Fruit fly (Drosophila melanogaster) whole organism, embryonic: ENCODE data around the gene CG12078.

Experiments
- Blimp-1 ChIP-seq: fragments of 200-800 bp; sonication (Bioruptor generic); optimal IDR thresholded peaks from 3 replicates; lab custom pipeline; 2018; ENCODE audit warnings: missing biosample characterization, missing genetic modification characterization, mild to moderate bottlenecking, moderate library complexity, missing genetic modification reagents
- CG10565 ChIP-seq: fragments of 200-800 bp; sonication (Bioruptor generic); optimal IDR thresholded peaks from 3 replicates; lab custom pipeline; 2016; ENCODE audit warnings: missing biosample characterization, mild to moderate bottlenecking, missing genetic modification characterization
- CG12219 ChIP-seq: fragments of 200-800 bp; sonication (Bioruptor generic); optimal IDR thresholded peaks from 3 replicates; lab custom pipeline; 2018; ENCODE audit warnings: missing biosample characterization, mild to moderate bottlenecking, missing genetic modification characterization
- CG14050 ChIP-seq: fragments of 200-800 bp; sonication (Bioruptor generic); IDR thresholded peaks from 3 replicates; pipeline ENCODE4 v1.3.6; 2022; ENCODE audit warnings: missing biosample characterization, missing genetic modification characterization
- CG1603 ChIP-seq: fragments of 200-800 bp; sonication (Bioruptor generic); optimal IDR thresholded peaks from 2 replicates; lab custom pipeline; 2019; ENCODE audit warnings: missing biosample characterization, mild to moderate bottlenecking, missing genetic modification characterization, moderate library complexity
- CG17328 ChIP-seq: fragments of 200-800 bp; sonication (Bioruptor generic); IDR thresholded peaks from 2 replicates; pipeline ENCODE4 v1.3.6; 2022; ENCODE audit warnings: missing biosample characterization, missing genetic modification characterization
- CG17829 ChIP-seq: fragments of 200-800 bp; optimal IDR thresholded peaks from 2 replicates; lab custom pipeline; 2019; ENCODE audit warnings: missing biosample characterization, mild to moderate bottlenecking, missing genetic modification characterization, moderate library complexity
- CG18599 ChIP-seq: fragments of 200-800 bp; sonication (Bioruptor generic); optimal IDR thresholded peaks from 3 replicates; lab custom pipeline; 2017; ENCODE audit warnings: missing biosample characterization, missing genetic modification characterization, mild to moderate bottlenecking, moderate library complexity, missing genetic modification reagents
- CG2678 ChIP-seq: fragments of 200-800 bp; sonication (Bioruptor generic); optimal IDR thresholded peaks from 3 replicates; lab custom pipeline; 2019; ENCODE audit warnings: missing biosample characterization, mild to moderate bottlenecking, missing genetic modification characterization, moderate library complexity
- CG31441 ChIP-seq: fragments of 200-800 bp; sonication (Bioruptor generic); IDR thresholded peaks from 2 replicates; pipeline ENCODE4 v1.3.6; 2022; ENCODE audit warnings: missing biosample characterization, missing genetic modification characterization
- CG3847 ChIP-seq: fragments of 200-800 bp; sonication (Bioruptor generic); IDR thresholded peaks from 2 replicates; pipeline ENCODE4 v1.3.6; 2022; ENCODE audit warnings: missing biosample characterization, missing genetic modification characterization
- CG4707 ChIP-seq: fragments of 200-800 bp; sonication (Bioruptor generic); optimal IDR thresholded peaks from 2 replicates; lab custom pipeline; 2018; ENCODE audit warnings: missing biosample characterization, mild to moderate bottlenecking, missing genetic modification characterization, moderate library complexity
- CG6854 ChIP-seq: fragments of 200-800 bp; sonication (Bioruptor generic); optimal IDR thresholded peaks from 3 replicates; lab custom pipeline; 2017; ENCODE audit warnings: missing biosample characterization, mild to moderate bottlenecking, missing genetic modification characterization
- CG7928 ChIP-seq: fragments of 200-800 bp; sonication (Bioruptor generic); optimal IDR thresholded peaks from 2 replicates; lab custom pipeline; 2017; ENCODE audit warnings: missing biosample characterization, mild to moderate bottlenecking, missing genetic modification characterization
- CG8281 ChIP-seq: fragments of 200-800 bp; sonication (Bioruptor generic); optimal IDR thresholded peaks from 2 replicates; lab custom pipeline; 2018; ENCODE audit warnings: missing biosample characterization, mild to moderate bottlenecking, missing genetic modification characterization, moderate library complexity
- CG9215 ChIP-seq: fragments of 200-800 bp; sonication (Bioruptor generic); IDR thresholded peaks from 2 replicates; pipeline ENCODE4 v1.3.6; 2022; ENCODE audit warnings: missing biosample characterization, missing genetic modification characterization
- CG9437 ChIP-seq: fragments of 200-800 bp; sonication (Bioruptor generic); optimal IDR thresholded peaks from 2 replicates; lab custom pipeline; 2018; ENCODE audit warnings: missing biosample characterization, mild to moderate bottlenecking, missing genetic modification characterization
- CG9727 ChIP-seq: fragments of 200-800 bp; sonication (Bioruptor generic); optimal IDR thresholded peaks from 3 replicates; lab custom pipeline; 2017; ENCODE audit warnings: missing biosample characterization, mild to moderate bottlenecking, missing genetic modification characterization
- Camta ChIP-seq: fragments of 200-800 bp; sonication (Bioruptor generic); optimal IDR thresholded peaks from 2 replicates; lab custom pipeline; 2016; ENCODE audit warnings: missing biosample characterization, missing genetic modification characterization
- D ChIP-seq, 2 experiments: fragments of 200-800 bp in 1 of 2; fragments of >200 bp in 1 of 2; sonication (Bioruptor generic) in 1 of 2; optimal IDR thresholded peaks; 2 replicates in 1 of 2; 3 replicates in 1 of 2; lab custom pipeline; 2017; ENCODE audit warnings: mild to moderate bottlenecking in 1 of 2, missing biosample characterization in 1 of 2, missing genetic modification characterization in 1 of 2, missing genetic modification reagents in 1 of 2
- D19A ChIP-seq: fragments of 200-800 bp; optimal IDR thresholded peaks from 3 replicates; lab custom pipeline; 2019; ENCODE audit warnings: missing biosample characterization, mild to moderate bottlenecking, missing genetic modification characterization, moderate library complexity
- ERR ChIP-seq: fragments of 200-800 bp; sonication (Bioruptor generic); optimal IDR thresholded peaks from 2 replicates; lab custom pipeline; 2016; ENCODE audit warnings: missing biosample characterization, missing genetic modification characterization
- GATAe ChIP-seq: fragments of 200-800 bp; sonication (Bioruptor generic); conservative IDR thresholded peaks from 2 replicates; pipeline ENCODE4 v1.3.6; 2022; ENCODE audit warnings: missing biosample characterization, missing genetic modification characterization
- HHEX ChIP-seq: fragments of 200-800 bp; sonication (Bioruptor generic); optimal IDR thresholded peaks from 3 replicates; lab custom pipeline; 2017; ENCODE audit warnings: missing biosample characterization, mild to moderate bottlenecking, missing genetic modification characterization, missing genetic modification reagents
- Jarid2 ChIP-seq: fragments of 200-800 bp; sonication (Bioruptor generic); optimal IDR thresholded peaks from 3 replicates; lab custom pipeline; 2017; ENCODE audit warnings: mild to moderate bottlenecking, missing biosample characterization, missing genetic modification reagents, missing genetic modification characterization
- Mad ChIP-seq: fragments of 200-800 bp; sonication (Bioruptor generic); optimal IDR thresholded peaks from 2 replicates; lab custom pipeline; 2016; ENCODE audit warnings: missing biosample characterization, missing genetic modification characterization
- Meics ChIP-seq: fragments of 200-800 bp; sonication (Bioruptor generic); optimal IDR thresholded peaks from 2 replicates; lab custom pipeline; 2017; ENCODE audit warnings: missing biosample characterization, mild to moderate bottlenecking, missing genetic modification characterization
- Mes4 ChIP-seq: fragments of 200-800 bp; sonication (Bioruptor generic); optimal IDR thresholded peaks from 2 replicates; lab custom pipeline; 2016; ENCODE audit warnings: missing biosample characterization, missing genetic modification characterization
- Ravus ChIP-seq: fragments of 200-800 bp; sonication (Bioruptor generic); IDR thresholded peaks from 2 replicates; pipeline ENCODE4 v1.3.6; 2022; ENCODE audit warnings: missing biosample characterization, missing genetic modification characterization
- Sin3A ChIP-seq: fragments of >200 bp; optimal IDR thresholded peaks from 2 replicates; lab custom pipeline; 2018
- Six4 ChIP-seq: fragments of 200-800 bp; sonication (Bioruptor generic); optimal IDR thresholded peaks from 2 replicates; lab custom pipeline; 2016; ENCODE audit warnings: missing biosample characterization, missing genetic modification characterization
- Vsx1 ChIP-seq: fragments of 200-800 bp; sonication (Bioruptor generic); optimal IDR thresholded peaks from 2 replicates; lab custom pipeline; 2017; ENCODE audit warnings: missing biosample characterization, mild to moderate bottlenecking, missing genetic modification characterization, missing genetic modification reagents
- Xbp1 ChIP-seq: fragments of 200-800 bp; sonication (Bioruptor generic); optimal IDR thresholded peaks from 3 replicates; lab custom pipeline; 2016; ENCODE audit warnings: missing biosample characterization, mild to moderate bottlenecking, missing genetic modification characterization
- YL-1 ChIP-seq: fragments of 200-800 bp; sonication (Bioruptor generic); optimal IDR thresholded peaks from 3 replicates; lab custom pipeline; 2017; ENCODE audit warnings: missing biosample characterization, mild to moderate bottlenecking, missing genetic modification characterization
- ase ChIP-seq: fragments of 200-800 bp; sonication (Bioruptor generic); IDR thresholded peaks from 3 replicates; pipeline ENCODE4 v1.3.6; 2022; ENCODE audit warnings: missing biosample characterization, missing genetic modification characterization
- bab2 ChIP-seq: fragments of 200-800 bp; sonication (Bioruptor generic); optimal IDR thresholded peaks from 2 replicates; lab custom pipeline; 2016; ENCODE audit warnings: missing biosample characterization, missing genetic modification characterization
- bowl ChIP-seq: fragments of 200-800 bp; sonication (Bioruptor generic); IDR thresholded peaks from 2 replicates; pipeline ENCODE4 v1.3.6; 2022; ENCODE audit warnings: missing biosample characterization, missing genetic modification characterization
- crc ChIP-seq: fragments of 200-800 bp; sonication (Bioruptor generic); optimal IDR thresholded peaks from 2 replicates; lab custom pipeline; 2016; ENCODE audit warnings: missing biosample characterization, missing genetic modification characterization
- da ChIP-seq: fragments of 200-800 bp; sonication (Bioruptor generic); optimal IDR thresholded peaks from 2 replicates; lab custom pipeline; 2016; ENCODE audit warnings: missing biosample characterization, missing genetic modification characterization
- emc ChIP-seq: fragments of 200-800 bp; sonication (Bioruptor generic); optimal IDR thresholded peaks from 2 replicates; lab custom pipeline; 2016; ENCODE audit warnings: missing biosample characterization, missing genetic modification characterization
- gsb-n ChIP-seq: fragments of 200-800 bp; sonication (Bioruptor generic); optimal IDR thresholded peaks from 3 replicates; lab custom pipeline; 2018; ENCODE audit warnings: missing biosample characterization, mild to moderate bottlenecking, missing genetic modification characterization
- hb ChIP-seq: fragments of 200-800 bp; sonication (Bioruptor generic); IDR thresholded peaks from 3 replicates; pipeline ENCODE4 v1.3.6; 2022; ENCODE audit warnings: missing biosample characterization, missing genetic modification characterization; ENCODE audit not compliant: partially characterized antibody
- her ChIP-seq: fragments of 200-800 bp; sonication (Bioruptor generic); optimal IDR thresholded peaks from 2 replicates; lab custom pipeline; 2016; ENCODE audit warnings: missing biosample characterization, missing genetic modification characterization
- knrl ChIP-seq: fragments of 200-800 bp; sonication (Bioruptor generic); IDR thresholded peaks from 3 replicates; pipeline ENCODE4 v1.3.6; 2022; ENCODE audit warnings: missing biosample characterization, missing genetic modification characterization; ENCODE audit not compliant: partially characterized antibody
- org-1 ChIP-seq: fragments of 200-800 bp; sonication (Bioruptor generic); optimal IDR thresholded peaks from 2 replicates; lab custom pipeline; 2017; ENCODE audit warnings: missing biosample characterization, missing genetic modification characterization
- otp ChIP-seq: fragments of 200-800 bp; sonication (Bioruptor generic); IDR thresholded peaks from 3 replicates; pipeline ENCODE4, ENCODE4 v1.3.6; 2022; ENCODE audit warnings: missing biosample characterization, missing genetic modification characterization
- schlank ChIP-seq: fragments of 200-800 bp; sonication (Bioruptor generic); optimal IDR thresholded peaks from 2 replicates; lab custom pipeline; 2018; ENCODE audit warnings: missing biosample characterization, mild to moderate bottlenecking, missing genetic modification characterization
- sens ChIP-seq: fragments of 200-800 bp; sonication (Bioruptor generic); peaks from one replicate; lab custom pipeline; 2016; ENCODE audit warnings: missing biosample characterization, missing genetic modification characterization
- sr ChIP-seq: fragments of 200-800 bp; sonication (Bioruptor generic); IDR thresholded peaks from 3 replicates; pipeline ENCODE4 v1.3.6; 2022; ENCODE audit warnings: missing biosample characterization, missing genetic modification characterization
- tll ChIP-seq, 2 experiments: fragments of 200-800 bp in 1 of 2; fragments of >200 bp in 1 of 2; sonication (Bioruptor generic) in 1 of 2; optimal IDR thresholded peaks; 2 replicates each; lab custom pipeline; 2017 to 2019; ENCODE audit warnings: missing biosample characterization in 2 of 2, missing genetic modification characterization in 2 of 2, mild to moderate bottlenecking in 1 of 2, moderate library complexity in 1 of 2
- wek ChIP-seq: fragments of 200-800 bp; sonication (Bioruptor generic); optimal IDR thresholded peaks from 3 replicates; lab custom pipeline; 2018; ENCODE audit warnings: missing biosample characterization, mild to moderate bottlenecking, missing genetic modification characterization, moderate library complexity

CG12078 gene

dm6 chr3L:3288414-3288813, 44.3 kb upstream of the CG12078 start (continued):
- TF ChIP-seq crc (GFP tag; lab: Kevin White, UChicago) (no peak), emc (GFP tag; lab: Kevin White, UChicago) (no peak), Camta (GFP tag; lab: Kevin White, UChicago) (no peak), CG31441 (0 out of 2 replicates have a peak, but pooled peaks have one; percentile 9), Mes4 (GFP tag; lab: Kevin White, UChicago) (no peak), da (GFP tag; lab: Kevin White, UChicago) (no peak), HHEX (GFP tag; lab: Kevin White, UChicago) (peak; percentile 4), knrl (no peak), org-1 (GFP tag; lab: Kevin White, UChicago) (no peak), ERR (GFP tag; lab: Kevin White, UChicago) (no peak), CG14050 (no peak), gsb-n (tag; lab: Kevin White, UChicago) (no peak), Mad (GFP tag; lab: Kevin White, UChicago) (no peak), CG2678 (tag; lab: Kevin White, UChicago) (no peak), Xbp1 (GFP tag; lab: Kevin White, UChicago) (peak; percentile 31), CG4707 (GFP tag; lab: Kevin White, UChicago) (no peak), D (optimal IDR thresholded peaks at IDR 0.05; lab: Kevin White, UChicago) (no peak), D (GFP tag; optimal IDR thresholded peaks at IDR 0.05; lab: Kevin White, UChicago) (no peak), Meics (no peak), CG9727 (GFP tag; lab: Kevin White, UChicago) (no peak), her (GFP tag; lab: Kevin White, UChicago) (no peak), CG10565 (GFP tag; lab: Kevin White, UChicago) (no peak), bowl (no peak), CG18599 (GFP tag; lab: Kevin White, UChicago) (no peak), CG8281 (no peak), Blimp-1 (GFP tag; lab: Kevin White, UChicago) (peak; percentile 11), ase (GFP tag; lab: Robert Waterston, UW) (peak; percentile 57; the same call in 1 of the 3 replicates), CG6854 (GFP tag; lab: Kevin White, UChicago) (no peak), D19A (tag; lab: Kevin White, UChicago) (no peak), YL-1 (GFP tag; lab: Kevin White, UChicago) (no peak), CG7928 (GFP tag; lab: Kevin White, UChicago) (no peak), tll (GFP tag; optimal IDR thresholded peaks at IDR 0.05; lab: Kevin White, UChicago) (no peak), schlank (no peak), bab2 (peak; percentile 2), CG17328 (GFP tag; lab: Robert Waterston, UW) (no peak), Sin3A (no peak), CG1603 (tag; lab: Kevin White, UChicago) (no peak), GATAe (GFP tag; lab: Robert Waterston, UW) (no peak), CG9215 (GFP tag; lab: Robert Waterston, UW) (no peak), Ravus (GFP tag; lab: Robert Waterston, UW) (no peak), Vsx1 (GFP tag; lab: Kevin White, UChicago) (no peak), Jarid2 (GFP tag; lab: Kevin White, UChicago) (peak; percentile 4), CG3847 (peak; percentile 28; the same call in 1 of the 2 replicates), sens (GFP tag; lab: Kevin White, UChicago) (no peak), CG17829 (tag; lab: Kevin White, UChicago) (peak; percentile 46), CG9437 (GFP tag; lab: Kevin White, UChicago) (no peak), wek (GFP tag; lab: Kevin White, UChicago) (no peak), CG12219 (GFP tag; lab: Kevin White, UChicago) (no peak), hb (no peak), Six4 (GFP tag; lab: Kevin White, UChicago) (peak; percentile 42), otp (GFP tag; lab: Robert Waterston, UW) (peak; percentile 12; the same call in 1 of the 3 replicates), sr (GFP tag; lab: Robert Waterston, UW) (0 out of 3 replicates have a peak, but pooled peaks have one; percentile 21)
